Worm (Caenorhabditis elegans) whole organism, L2 larva: Measurements from ENCODE around the gene ZK1290.11.

Experiments
- ama-1 ChIP-seq: fragments of 150-350 bp; optimal IDR thresholded peaks from 2 replicates; lab custom pipeline; 2018; ENCODE audit warnings: inconsistent platforms
- nhr-12 ChIP-seq: fragments of 150-350 bp; optimal IDR thresholded peaks from 2 replicates; lab custom pipeline; 2014; ENCODE audit warnings: missing biosample characterization, missing genetic modification characterization
- nhr-6 ChIP-seq: fragments of 150-350 bp; optimal IDR thresholded peaks from 2 replicates; lab custom pipeline; 2014; ENCODE audit warnings: missing biosample characterization, missing genetic modification characterization
- sma-9 ChIP-seq, 2 experiments: fragments of 150-350 bp in 1 of 2; sonication (generic microtip) in 1 of 2; optimal IDR thresholded peaks; 2 replicates each; lab custom pipeline; 2014 to 2016; ENCODE audit warnings: missing genetic modification characterization in 2 of 2, mild to moderate bottlenecking in 1 of 2, missing biosample characterization in 1 of 2, missing compliant biosample characterization in 1 of 2, missing genetic modification reagents in 1 of 2, moderate library complexity in 1 of 2

DNA sequence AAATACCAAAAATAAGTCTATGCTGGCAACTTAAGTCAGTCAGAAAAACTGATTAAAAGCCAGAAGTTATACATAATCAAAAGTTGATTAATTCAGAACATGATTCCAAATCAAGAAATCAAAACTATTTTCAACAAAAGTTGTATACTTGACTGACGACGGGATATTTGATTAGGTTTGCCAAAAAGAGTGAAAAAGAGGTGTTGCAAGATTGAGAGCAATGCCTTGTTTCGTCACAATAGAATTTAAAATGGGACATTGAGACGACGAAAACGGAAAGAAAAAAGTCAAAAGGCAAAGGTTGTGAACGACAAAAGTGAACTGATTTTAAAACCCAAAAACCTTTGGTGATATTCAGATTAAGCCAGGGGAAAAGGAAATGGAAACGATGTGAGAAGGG, 2.5 kb downstream of the ZK1290.11 start:
- TF ChIP-seq nhr-6 (tag; lab: Kevin White, UChicago) (no peak), nhr-12 (no peak), ama-1 (no peak), sma-9 (GFP tag; optimal IDR thresholded peaks at IDR 0.05; lab: Kevin White, UChicago) (no peak), sma-9 (tag; optimal IDR thresholded peaks at IDR 0.05; lab: Kevin White, UChicago) (no peak)
